Worm (Caenorhabditis elegans) whole organism, young adult: Measurements from ENCODE around the gene algn-1.

Experiments used
- F10E7.11 ChIP-seq: sonication (generic microtip); optimal IDR thresholded peaks from 2 replicates; lab custom pipeline; 2017; ENCODE audit warnings: mild to moderate bottlenecking, missing genetic modification characterization, moderate library complexity, missing compliant biosample characterization
- F49E8.2 ChIP-seq: sonication (generic microtip); optimal IDR thresholded peaks from 3 replicates; lab custom pipeline; 2017; ENCODE audit warnings: missing genetic modification characterization, mild to moderate bottlenecking, missing compliant biosample characterization, antibody characterized with exemption, moderate library complexity; ENCODE audit not compliant: insufficient read depth
- F57A8.1 ChIP-seq: fragments of 200-800 bp; sonication (Bioruptor generic); optimal IDR thresholded peaks from 2 replicates; lab custom pipeline; 2018; ENCODE audit warnings: mild to moderate bottlenecking, missing genetic modification characterization, moderate library complexity, missing compliant biosample characterization
- Y67H2A.10 ChIP-seq: fragments of 200-800 bp; sonication (Bioruptor generic); conservative IDR thresholded peaks from 2 replicates; pipeline ENCODE4 v1.3.6; 2022; ENCODE audit warnings: missing genetic modification reagents, missing genetic modification characterization, missing compliant biosample characterization
- ama-1 ChIP-seq, 3 experiments: fragments of 150-350 bp in 1 of 3; sonication (generic microtip) in 2 of 3; optimal IDR thresholded peaks; 2 replicates each; lab custom pipeline; 2014 to 2018; ENCODE audit warnings: missing biosample characterization in 2 of 3, missing genetic modification characterization in 2 of 3, missing genetic modification reagents in 2 of 3
- dpff-1 ChIP-seq: sonication (generic microtip); optimal IDR thresholded peaks from 2 replicates; lab custom pipeline; 2017; ENCODE audit warnings: mild to moderate bottlenecking, missing genetic modification characterization, missing compliant biosample characterization
- efl-1 ChIP-seq: fragments of 150-350 bp; optimal IDR thresholded peaks from 2 replicates; lab custom pipeline; 2014; ENCODE audit warnings: missing biosample characterization, missing genetic modification reagents, missing genetic modification characterization
- fkh-3 ChIP-seq: sonication (generic microtip); optimal IDR thresholded peaks from 2 replicates; lab custom pipeline; 2016; ENCODE audit warnings: mild to moderate bottlenecking, missing genetic modification characterization, missing compliant biosample characterization
- lin-35 ChIP-seq, 3 experiments: fragments of 150-350 bp in 2 of 3; sonication (generic microtip) in 1 of 3; optimal IDR thresholded peaks; 2 replicates each; lab custom pipeline; 2014 to 2018; ENCODE audit warnings: missing biosample characterization in 3 of 3, missing genetic modification characterization in 3 of 3, missing genetic modification reagents in 3 of 3
- nhr-120 ChIP-seq: fragments of 200-800 bp; sonication (Bioruptor generic); IDR thresholded peaks from 2 replicates; pipeline ENCODE4 v1.3.6; 2022; ENCODE audit warnings: missing genetic modification characterization, missing compliant biosample characterization
- pha-4 ChIP-seq: fragments of 150-350 bp; sonication (generic microtip); optimal IDR thresholded peaks from 2 replicates; lab custom pipeline; 2014; ENCODE audit warnings: missing biosample characterization, missing genetic modification reagents, missing genetic modification characterization

ce11 chrIII:6479439-6479838 is 19.5 kb downstream of the algn-1 start:
- TF ChIP-seq fkh-3 (tag; lab: Kevin White, UChicago) (no peak), pha-4 (no peak), nhr-120 (no peak), F49E8.2 (tag; lab: Kevin White, UChicago) (no peak), dpff-1 (tag; lab: Kevin White, UChicago) (no peak), F57A8.1 (GFP tag; lab: Kevin White, UChicago) (no peak), efl-1 (GFP tag; lab: Kevin White, UChicago) (no peak), F10E7.11 (no peak), Y67H2A.10 (GFP tag; lab: Robert Waterston, UW) (no peak), ama-1 (optimal IDR thresholded peaks at IDR 0.05; lab: Kevin White, UChicago) (no peak), ama-1 (GFP tag; optimal IDR thresholded peaks at IDR 0.05; lab: Kevin White, UChicago) (no peak), lin-35 (GFP tag; optimal IDR thresholded peaks at IDR 0.05; lab: Kevin White, UChicago) (no peak)
